Worm (Caenorhabditis elegans) whole organism, L2 larva: ENCODE results near the gene srh-219.
A peak's percentile ranks its signal among the peaks of the same experiment; 100 is the strongest.

Experiments
- aly-2 ChIP-seq: fragments of 150-350 bp; optimal IDR thresholded peaks from 2 replicates; lab custom pipeline; 2014; ENCODE audit warnings: missing biosample characterization, missing genetic modification characterization
- ama-1 ChIP-seq: fragments of 150-350 bp; optimal IDR thresholded peaks from 2 replicates; lab custom pipeline; 2018; ENCODE audit warnings: inconsistent platforms
- elt-1 ChIP-seq: fragments of 150-350 bp; optimal IDR thresholded peaks from 2 replicates; lab custom pipeline; 2014; ENCODE audit warnings: missing biosample characterization, missing genetic modification characterization
- elt-3 ChIP-seq: sonication (generic microtip); optimal IDR thresholded peaks from 2 replicates; lab custom pipeline; 2017; ENCODE audit warnings: missing biosample characterization, missing genetic modification characterization
- lin-11 ChIP-seq: fragments of 150-350 bp; sonication (generic microtip); optimal IDR thresholded peaks from 2 replicates; lab custom pipeline; 2014; ENCODE audit warnings: missing biosample characterization, missing genetic modification characterization, inconsistent platforms, mixed read lengths
- lsy-2 ChIP-seq, 2 experiments: fragments of 150-350 bp in 1 of 2; sonication (generic microtip) in 1 of 2; optimal IDR thresholded peaks; 2 replicates each; lab custom pipeline; 2014 to 2017; ENCODE audit warnings: missing biosample characterization in 2 of 2, missing genetic modification characterization in 2 of 2
- mab-5 ChIP-seq: fragments of 150-350 bp; optimal IDR thresholded peaks from 2 replicates; lab custom pipeline; 2014; ENCODE audit warnings: missing biosample characterization, missing genetic modification characterization
- mdl-1 ChIP-seq, 2 experiments: fragments of 150-350 bp in 1 of 2; sonication (generic microtip) in 1 of 2; optimal IDR thresholded peaks; 2 replicates each; lab custom pipeline; 2017; ENCODE audit warnings: missing biosample characterization in 2 of 2, missing genetic modification characterization in 2 of 2
- nhr-12 ChIP-seq: fragments of 150-350 bp; optimal IDR thresholded peaks from 2 replicates; lab custom pipeline; 2014; ENCODE audit warnings: missing biosample characterization, missing genetic modification characterization
- nhr-237 ChIP-seq: fragments of 150-350 bp; optimal IDR thresholded peaks from 2 replicates; lab custom pipeline; 2014; ENCODE audit warnings: missing biosample characterization, missing genetic modification characterization
- snpc-4 ChIP-seq: fragments of 150-350 bp; optimal IDR thresholded peaks from 2 replicates; lab custom pipeline; 2014; ENCODE audit warnings: missing biosample characterization, missing genetic modification characterization
- ztf-11 ChIP-seq: sonication (generic microtip); optimal IDR thresholded peaks from 2 replicates; lab custom pipeline; 2017; ENCODE audit warnings: missing biosample characterization, missing genetic modification characterization

DNA sequence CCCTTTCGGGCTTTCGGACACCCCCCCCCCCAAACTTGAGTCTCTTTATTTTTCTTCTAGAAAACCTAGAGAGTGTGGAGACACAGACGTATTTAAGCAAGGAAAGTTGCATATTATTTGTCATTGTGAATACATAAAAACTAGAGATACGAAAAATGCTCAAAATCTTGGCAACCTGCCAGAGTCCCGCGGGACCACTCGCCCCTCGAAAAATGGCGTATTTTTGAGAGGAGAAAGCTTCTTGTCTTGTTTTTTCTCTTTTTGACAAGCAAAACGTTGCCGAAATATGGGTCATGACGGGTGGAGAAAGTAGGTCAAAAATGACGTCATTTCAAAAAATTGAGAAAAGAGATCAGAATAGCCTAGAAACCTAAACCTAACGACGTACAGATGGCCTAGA, 25.1 kb downstream of the srh-219 start:
- no peak for TF ChIP-seq ama-1 (lab: Kevin White, UChicago)
- TF ChIP-seq lin-11 (tag; lab: Kevin White, UChicago) = no peak
- no peak for TF ChIP-seq nhr-237 (tag; lab: Kevin White, UChicago)
- no peak for TF ChIP-seq nhr-12 (tag; lab: Kevin White, UChicago)
- TF ChIP-seq aly-2 (tag; lab: Kevin White, UChicago) = no peak
- no peak for TF ChIP-seq elt-3 (tag; lab: Kevin White, UChicago)
- no peak for TF ChIP-seq snpc-4 (tag; lab: Kevin White, UChicago)
- peak; percentile 60 for TF ChIP-seq mab-5 (tag; lab: Kevin White, UChicago)
- TF ChIP-seq elt-1 (tag; lab: Kevin White, UChicago) = no peak
- TF ChIP-seq mdl-1 (tag; optimal IDR thresholded peaks at IDR 0.05; lab: Kevin White, UChicago) = no peak
- no peak for TF ChIP-seq ztf-11 (tag; lab: Kevin White, UChicago)
- TF ChIP-seq lsy-2 (tag; optimal IDR thresholded peaks at IDR 0.05; lab: Kevin White, UChicago) = peak in 1 of 2 experiments; percentile 29
